Worm (Caenorhabditis elegans): ENCODE results near the gene C08F11.7.

DNA sequence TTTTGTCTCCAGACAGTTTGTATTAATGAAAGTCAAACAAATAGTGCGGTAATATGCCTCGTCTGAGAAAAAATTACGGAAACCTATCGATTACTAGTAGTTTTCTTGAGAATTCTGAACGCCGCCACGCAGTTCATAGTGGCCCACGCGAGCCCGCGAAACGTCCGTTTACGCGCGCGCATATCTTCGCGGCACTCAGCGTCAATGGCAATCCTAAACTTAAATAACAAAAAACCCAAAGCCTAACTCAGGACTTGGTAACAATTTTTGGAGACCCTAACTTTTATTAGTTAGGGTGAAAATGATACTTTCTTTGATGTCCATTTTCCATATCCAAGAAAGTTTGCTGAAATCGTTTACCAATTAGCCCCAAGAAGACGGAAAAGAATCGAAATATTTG lies 35.6 kb upstream of the C08F11.7 start:
- no peak for TF ChIP-seq tlf-1 (GFP tag; optimal IDR thresholded peaks at IDR 0.05)
- TF ChIP-seq nhr-27 (tag; optimal IDR thresholded peaks at IDR 0.05) = no peak
- TF ChIP-seq F55B11.4 (tag; optimal IDR thresholded peaks at IDR 0.05; ENCODE audit: borderline replicate concordance, insufficient read depth) = no peak
- TF ChIP-seq ceh-27 (GFP tag; optimal IDR thresholded peaks at IDR 0.05) = no peak
- no peak for TF ChIP-seq ceh-79 (tag; optimal IDR thresholded peaks at IDR 0.05)
- no peak for TF ChIP-seq B0035.1 (tag; optimal IDR thresholded peaks at IDR 0.05)
- no peak for TF ChIP-seq lir-1 (GFP tag; conservative IDR thresholded peaks at IDR 0.05)
- no peak for TF ChIP-seq attf-5 (GFP tag; optimal IDR thresholded peaks at IDR 0.05)

Measured in whole organism, young adult.